Fruit fly (Drosophila melanogaster) S2 (cell line): ENCODE results near the gene CG17376.

Experiments used
- CG8478 ChIP-seq: fragments of >200 bp; optimal IDR thresholded peaks from 2 replicates; lab custom pipeline; 2018
- CTCF ChIP-seq, 2 experiments: fragments of >200 bp; optimal IDR thresholded peaks; 2 replicates each; lab custom pipeline; 2018

Gene CG17376

dm6 chr2L:6774853-6775252, 25.8 kb downstream of the CG17376 start:
- no peak for TF ChIP-seq CG8478 (lab: Kevin White, UChicago)
- TF ChIP-seq CTCF (optimal IDR thresholded peaks at IDR 0.05; lab: Kevin White, UChicago), result no peak

- no peak for TF ChIP-seq CTCF (optimal IDR thresholded peaks at IDR 0.05; lab: Kevin White, UChicago)
- no peak for TF ChIP-seq CG8478 (lab: Kevin White, UChicago)
These were observed 27.0 kb downstream of the CG17376 start, which contains the start of gene CG17378 for dm6 chr2L:6773645-6774044. Gene CG17378, plus strand, starts transcription at chr2L:6774041.

- TF ChIP-seq CTCF (optimal IDR thresholded peaks at IDR 0.05; lab: Kevin White, UChicago) (no peak), CG8478 (lab: Kevin White, UChicago) (no peak)
These were observed 28.0 kb downstream of the CG17376 start, which contains the start of gene LUBEL for dm6 chr2L:6772655-6773054. Gene LUBEL, minus strand, starts transcription at chr2L:6772755.

- no peak for TF ChIP-seq CTCF (optimal IDR thresholded peaks at IDR 0.05; lab: Kevin White, UChicago)
- no peak for TF ChIP-seq CG8478 (lab: Kevin White, UChicago)
These were observed 41.2 kb downstream of the CG17376 start, which contains the start of gene CG11322 for dm6 chr2L:6759528-6759927. Gene CG11322, minus strand, starts transcription at chr2L:6759628.

- TF ChIP-seq CTCF (optimal IDR thresholded peaks at IDR 0.05; lab: Kevin White, UChicago) (no peak), CG8478 (lab: Kevin White, UChicago) (no peak)
These were observed 49.7 kb downstream of the CG17376 start for dm6 chr2L:6751037-6751436.
